Worm (Caenorhabditis elegans): ENCODE results near the gene T16G1.9.

- TF ChIP-seq nhr-129 (tag; optimal IDR thresholded peaks at IDR 0.05) (no peak), crh-2 (tag; optimal IDR thresholded peaks at IDR 0.05) (no peak), skn-1 (tag; optimal IDR thresholded peaks at IDR 0.05) (no peak), zag-1 (tag; optimal IDR thresholded peaks at IDR 0.05) (no peak), nhr-10 (tag; optimal IDR thresholded peaks at IDR 0.05) (no peak), mab-5 (tag; optimal IDR thresholded peaks at IDR 0.05) (no peak), ama-1 (optimal IDR thresholded peaks at IDR 0.05) (no peak), mdl-1 (tag; optimal IDR thresholded peaks at IDR 0.05) (no peak), elt-1 (tag; optimal IDR thresholded peaks at IDR 0.05) (no peak), nhr-23 (tag; optimal IDR thresholded peaks at IDR 0.05) (no peak), ZK546.5 (tag; optimal IDR thresholded peaks at IDR 0.05) (no peak), F13H6.1 (tag; optimal IDR thresholded peaks at IDR 0.05) (no peak)
These were observed 45.6 kb downstream of the T16G1.9 start, which contains the start of gene ttr-28 for ce11 chrV:12905074-12905473.
